Fruit fly (Drosophila melanogaster): Measurements from ENCODE around the gene CG15365.

dm6 chrX:9067754-9068477 is at the start of gene CG15365:
- TF ChIP-seq tj (GFP tag; optimal IDR thresholded peaks at IDR 0.05): peak; percentile 14
- TF ChIP-seq kay (GFP tag; ENCODE audit: borderline replicate concordance): no peak
- no peak for TF ChIP-seq CG12768 (GFP tag; optimal IDR thresholded peaks at IDR 0.05)
- peak; percentile 17 for TF ChIP-seq bab1 (GFP tag; optimal IDR thresholded peaks at IDR 0.05)
- TF ChIP-seq Mnt (GFP tag; optimal IDR thresholded peaks at IDR 0.05): no peak
- no peak for TF ChIP-seq CG5204 (GFP tag; optimal IDR thresholded peaks at IDR 0.05)
- no peak for TF ChIP-seq ovo (GFP tag; optimal IDR thresholded peaks at IDR 0.05)
- no peak for TF ChIP-seq CG7101 (tag; optimal IDR thresholded peaks at IDR 0.05)
- no peak for TF ChIP-seq toe (GFP tag; optimal IDR thresholded peaks at IDR 0.05)
- TF ChIP-seq cic (GFP tag; optimal IDR thresholded peaks at IDR 0.05): no peak
- no peak for TF ChIP-seq Crg-1 (GFP tag; optimal IDR thresholded peaks at IDR 0.05)
- no peak for TF ChIP-seq pad (GFP tag; optimal IDR thresholded peaks at IDR 0.05)
- no peak for TF ChIP-seq cnc (optimal IDR thresholded peaks at IDR 0.05)
